Worm (Caenorhabditis elegans): ENCODE results near the gene clec-56.

clec-56 gene

DNA sequence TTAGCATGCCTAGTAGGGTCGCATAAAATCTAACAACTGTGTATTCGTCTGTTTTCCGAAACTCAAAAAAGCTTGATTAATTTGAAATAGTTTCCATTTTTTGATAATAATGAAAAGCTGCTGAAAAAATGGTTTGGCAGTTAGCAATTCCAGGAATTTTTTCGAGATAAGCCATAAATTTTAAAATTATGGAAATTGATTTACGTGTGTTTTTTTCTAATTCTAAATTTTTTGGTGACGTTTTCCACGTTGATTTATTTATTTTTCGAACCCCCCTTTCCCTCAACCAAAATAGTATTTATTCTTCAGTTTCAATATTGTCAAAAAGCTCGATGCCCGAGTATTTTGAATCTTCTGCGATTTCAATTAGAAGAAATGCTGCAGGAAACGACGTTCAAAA lies 45.3 kb upstream of the clec-56 start, which contains the start of gene F23B12.1:
F23B12.1 (plus strand) TSS at position 301 of the 400 bp plus-strand sequence.
- TF ChIP-seq ceh-43 (GFP tag; optimal IDR thresholded peaks at IDR 0.05): no peak
- TF ChIP-seq lin-13 (tag; optimal IDR thresholded peaks at IDR 0.05): no peak
- no peak for TF ChIP-seq hlh-1 (tag; optimal IDR thresholded peaks at IDR 0.05)
- no peak for TF ChIP-seq zip-8 (tag; optimal IDR thresholded peaks at IDR 0.05)
- no peak for TF ChIP-seq nhr-28 (tag; optimal IDR thresholded peaks at IDR 0.05)
- TF ChIP-seq unc-120 (tag; optimal IDR thresholded peaks at IDR 0.05; ENCODE audit: poor library complexity, severe bottlenecking): no peak
- TF ChIP-seq pha-4 (tag; optimal IDR thresholded peaks at IDR 0.05): no peak
- no peak for TF ChIP-seq sptf-1 (tag; optimal IDR thresholded peaks at IDR 0.05)
- no peak for TF ChIP-seq cnd-1 (tag; optimal IDR thresholded peaks at IDR 0.05)
- TF ChIP-seq ceh-83 (GFP tag; optimal IDR thresholded peaks at IDR 0.05): no peak
- no peak for TF ChIP-seq ztf-11 (tag; optimal IDR thresholded peaks at IDR 0.05)
- TF ChIP-seq M03D4.4 (tag; optimal IDR thresholded peaks at IDR 0.05): no peak
- no peak for TF ChIP-seq ces-1 (GFP tag; optimal IDR thresholded peaks at IDR 0.05)

DNA sequence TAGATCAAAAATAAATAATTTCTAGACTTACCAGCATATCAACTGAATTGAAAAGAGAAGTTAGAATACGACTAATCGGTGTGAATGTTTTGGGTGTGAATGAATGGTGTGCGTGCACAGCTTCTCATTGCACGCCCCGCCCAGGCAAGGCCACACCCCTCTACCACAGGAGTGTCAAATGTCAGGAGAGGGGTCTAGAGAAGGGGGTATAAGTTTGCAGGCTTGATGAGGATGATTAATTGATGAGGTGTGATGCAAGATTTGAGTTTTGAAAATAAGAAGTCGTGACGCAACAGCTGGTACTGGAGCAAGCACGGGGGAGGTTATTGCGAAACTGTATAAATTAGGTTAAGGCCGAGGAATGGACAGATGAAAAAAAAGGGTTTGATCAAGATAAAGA lies 41.9 kb upstream of the clec-56 start, which contains the start of gene egl-1:
egl-1 (minus strand) TSS at position 101 of the 400 bp plus-strand sequence.
- TF ChIP-seq zip-8 (tag; optimal IDR thresholded peaks at IDR 0.05) (peak; percentile 77), elt-3 (tag; optimal IDR thresholded peaks at IDR 0.05) (no peak)

DNA sequence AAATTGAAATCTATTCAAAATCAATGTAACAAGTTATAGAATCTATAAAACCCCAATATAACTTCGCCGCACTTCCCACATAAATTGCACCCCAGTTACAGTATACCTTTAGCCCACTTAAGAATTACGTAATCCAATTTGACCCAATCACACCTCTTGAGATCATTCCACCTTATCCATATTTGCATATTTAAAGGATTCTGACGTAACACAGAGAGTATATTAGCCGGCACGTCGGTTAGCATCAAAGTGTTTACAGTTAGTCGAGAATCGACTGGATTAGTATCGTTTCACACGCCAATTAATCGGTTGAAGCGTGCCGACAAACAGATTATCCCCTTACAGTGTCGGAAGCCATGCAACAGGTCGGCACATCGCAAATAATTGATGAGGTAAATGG lies 40.6 kb upstream of the clec-56 start:
- TF ChIP-seq zip-8 (tag; optimal IDR thresholded peaks at IDR 0.05) (peak; percentile 85), nhr-2 (tag; optimal IDR thresholded peaks at IDR 0.05) (peak; percentile 97), ceh-43 (GFP tag; optimal IDR thresholded peaks at IDR 0.05) (no peak)

DNA sequence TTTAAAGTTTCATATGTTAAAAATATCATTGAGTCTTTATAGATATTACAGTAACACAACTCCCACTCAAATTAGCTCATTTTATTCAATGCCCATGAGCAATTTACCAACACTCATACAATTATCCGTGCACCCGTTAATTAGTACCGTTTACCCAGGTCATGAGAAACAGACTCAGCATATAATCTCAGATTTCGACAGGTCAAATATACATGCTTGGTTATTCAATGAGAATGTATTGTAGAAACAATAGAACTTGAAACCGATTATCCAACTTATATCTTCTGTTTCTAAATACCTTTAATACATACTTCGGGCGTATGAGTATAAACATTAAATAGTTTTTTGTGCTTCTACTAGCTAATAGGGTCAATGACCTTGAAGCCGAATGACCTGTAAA lies 38.0 kb upstream of the clec-56 start:
- TF ChIP-seq nhr-2 (tag; optimal IDR thresholded peaks at IDR 0.05) (peak; percentile 65), nhr-28 (tag; optimal IDR thresholded peaks at IDR 0.05) (no peak)

DNA sequence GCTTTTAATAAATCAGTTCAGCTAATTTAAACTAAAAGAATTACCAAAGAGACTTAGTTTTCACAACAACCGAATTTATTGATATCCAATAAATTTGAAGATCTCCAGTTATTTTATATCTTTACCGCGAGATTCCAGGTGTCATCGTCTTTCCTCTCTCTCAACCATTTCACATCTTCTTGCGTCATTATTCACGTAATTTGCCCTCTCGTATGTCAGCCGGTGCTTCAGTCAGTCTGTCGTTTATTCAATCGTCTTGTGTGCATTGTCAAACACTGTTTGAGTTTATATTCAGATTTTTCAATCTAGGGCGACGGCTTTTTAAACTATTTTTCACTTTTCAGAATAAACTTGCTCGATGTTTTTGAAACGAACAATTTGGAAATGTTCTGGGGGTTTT lies 36.8 kb upstream of the clec-56 start:
- peak; percentile 51 for TF ChIP-seq zip-8 (tag; optimal IDR thresholded peaks at IDR 0.05)
- peak; percentile 53 for TF ChIP-seq nhr-2 (tag; optimal IDR thresholded peaks at IDR 0.05)
- no peak for TF ChIP-seq sptf-1 (tag; optimal IDR thresholded peaks at IDR 0.05)

DNA sequence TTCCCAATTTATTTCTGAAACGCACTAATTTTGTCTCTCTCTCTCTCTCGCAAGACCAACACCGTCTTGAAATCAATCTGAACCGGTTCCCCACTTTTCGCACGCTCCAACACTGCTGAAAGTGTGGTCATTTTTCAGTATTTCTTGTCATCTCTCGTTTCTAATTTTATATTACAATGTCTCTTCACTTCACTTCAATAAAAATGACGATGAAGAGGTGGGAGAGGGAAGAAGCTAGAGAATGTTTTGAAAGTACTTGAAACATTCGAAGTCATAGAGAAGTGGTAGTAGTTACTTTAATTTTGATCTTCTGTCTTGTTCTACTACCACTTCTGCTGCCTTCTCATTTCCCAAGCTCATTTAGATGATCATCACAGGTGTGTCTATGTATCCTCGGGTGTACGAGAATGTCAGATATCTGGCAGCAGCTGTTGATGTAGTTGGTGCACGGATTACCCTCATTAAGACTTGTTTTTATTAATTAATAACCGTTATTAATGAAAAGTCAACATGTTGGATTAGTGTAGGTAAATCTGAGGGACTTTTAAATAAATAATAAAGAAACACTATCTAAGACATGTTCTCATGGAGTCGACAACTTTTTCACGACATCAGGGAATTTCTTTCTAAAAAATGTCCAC lies 36.0 kb upstream of the clec-56 start:
- TF ChIP-seq lin-13 (tag; optimal IDR thresholded peaks at IDR 0.05) (no peak), ztf-11 (tag; optimal IDR thresholded peaks at IDR 0.05) (no peak), nhr-2 (tag; optimal IDR thresholded peaks at IDR 0.05) (peak; percentile 17), lsy-2 (tag; optimal IDR thresholded peaks at IDR 0.05) (no peak), lin-32 (GFP tag; optimal IDR thresholded peaks at IDR 0.05) (peak; percentile 97), pha-4 (tag; optimal IDR thresholded peaks at IDR 0.05) (no peak)

DNA sequence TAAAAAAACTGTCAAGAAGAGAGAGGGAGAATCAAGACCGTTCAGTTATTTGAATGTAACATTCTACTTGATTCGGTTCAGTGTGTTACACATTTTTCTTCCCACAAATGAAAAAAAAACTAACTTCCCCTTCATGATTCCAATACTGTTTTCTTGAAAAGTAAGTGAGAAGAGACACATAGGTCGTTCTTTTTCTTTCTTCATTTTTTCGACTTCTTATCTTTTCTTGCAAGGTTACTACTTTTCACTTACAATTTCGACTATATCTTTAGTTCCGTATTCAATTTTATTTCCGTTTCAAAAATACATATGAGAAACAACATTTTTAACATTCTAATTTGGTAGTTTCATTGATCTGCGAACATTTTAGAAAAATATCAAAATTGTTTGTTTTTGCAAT lies 35.0 kb upstream of the clec-56 start:
- TF ChIP-seq nhr-237 (tag; optimal IDR thresholded peaks at IDR 0.05): no peak
- TF ChIP-seq nhr-12 (tag; optimal IDR thresholded peaks at IDR 0.05): no peak
- no peak for TF ChIP-seq nhr-2 (tag; optimal IDR thresholded peaks at IDR 0.05)
- no peak for TF ChIP-seq zip-8 (tag; optimal IDR thresholded peaks at IDR 0.05)
- no peak for TF ChIP-seq ztf-11 (tag; optimal IDR thresholded peaks at IDR 0.05)

DNA sequence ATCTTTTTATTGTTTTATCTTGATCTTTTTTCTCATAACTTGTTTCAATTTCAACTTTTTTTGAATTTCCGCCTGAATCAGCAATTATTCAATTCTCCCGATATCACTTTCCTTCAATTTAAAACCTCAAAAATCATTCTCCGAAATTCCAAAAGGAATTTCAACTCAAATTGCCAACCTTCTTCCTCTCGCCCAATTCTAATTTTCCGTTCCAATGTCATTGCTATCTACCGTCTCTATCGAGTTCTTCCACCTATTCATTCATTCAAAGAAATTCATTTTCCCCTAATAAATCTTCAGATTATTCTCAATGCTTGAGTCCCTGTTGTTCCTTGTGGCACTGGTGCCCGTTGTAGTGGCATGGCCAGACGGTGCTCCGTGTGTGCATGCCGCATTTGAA lies 33.4 kb upstream of the clec-56 start, which contains the start of gene F23B12.4:
F23B12.4 (plus strand) TSS at position 301 of the 400 bp plus-strand sequence.
- TF ChIP-seq unc-120 (tag; optimal IDR thresholded peaks at IDR 0.05; ENCODE audit: poor library complexity, severe bottlenecking): no peak
- no peak for TF ChIP-seq ham-2 (GFP tag; optimal IDR thresholded peaks at IDR 0.05)
- no peak for TF ChIP-seq M03D4.4 (tag; optimal IDR thresholded peaks at IDR 0.05)
- TF ChIP-seq ceh-83 (GFP tag; optimal IDR thresholded peaks at IDR 0.05): no peak
- TF ChIP-seq bed-3 (GFP tag; optimal IDR thresholded peaks at IDR 0.05): no peak
- no peak for TF ChIP-seq zip-8 (tag; optimal IDR thresholded peaks at IDR 0.05)
- no peak for TF ChIP-seq snpc-4 (tag; optimal IDR thresholded peaks at IDR 0.05)
- TF ChIP-seq ces-1 (GFP tag; optimal IDR thresholded peaks at IDR 0.05): no peak
- no peak for TF ChIP-seq mep-1 (tag; optimal IDR thresholded peaks at IDR 0.05)
- no peak for TF ChIP-seq ceh-39 (tag; optimal IDR thresholded peaks at IDR 0.05)

All from whole organism, mixed stage, embryonic.